Worm (Caenorhabditis elegans) whole organism, midembryonic: ENCODE measurements around the gene K09C4.4.

ENCODE experiments used
- flt-1 ChIP-seq: fragments of 200-800 bp; sonication (Bioruptor generic); IDR thresholded peaks from 2 replicates; pipeline ENCODE4 v1.3.6; 2022; ENCODE audit warnings: missing genetic modification characterization, missing compliant biosample characterization
- ztf-29 ChIP-seq: fragments of 200-800 bp; sonication (Bioruptor generic); IDR thresholded peaks from 2 replicates; pipeline ENCODE4 v1.3.6; 2022; ENCODE audit warnings: missing genetic modification reagents, missing genetic modification characterization, missing compliant biosample characterization

DNA sequence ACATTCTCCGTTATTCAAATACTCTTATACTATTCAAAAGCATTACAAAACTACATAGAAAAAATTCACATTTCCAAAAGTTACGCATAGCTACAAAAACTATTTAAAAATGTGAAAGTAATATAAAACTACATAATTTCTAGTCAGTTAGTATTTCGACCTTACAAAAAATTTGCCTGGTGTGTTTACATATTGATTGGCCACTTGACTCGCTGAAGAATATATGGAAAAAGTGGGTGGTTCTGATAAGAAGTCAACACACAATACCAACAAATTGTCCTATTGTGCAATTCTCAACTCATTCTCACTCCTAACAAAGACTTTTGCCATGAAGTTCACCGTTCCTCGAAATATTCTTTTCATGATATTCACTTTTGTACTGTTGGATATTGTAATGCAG lies 9.3 kb downstream of the K09C4.4 start, which contains the start of gene K09C4.1:
- TF ChIP-seq ztf-29 (GFP tag; lab: Robert Waterston, UW), result no peak
- TF ChIP-seq flt-1 (GFP tag; lab: Robert Waterston, UW), result no peak
